Worm (Caenorhabditis elegans): ENCODE results near the gene R02F2.10.

The R02F2.10 gene

DNA sequence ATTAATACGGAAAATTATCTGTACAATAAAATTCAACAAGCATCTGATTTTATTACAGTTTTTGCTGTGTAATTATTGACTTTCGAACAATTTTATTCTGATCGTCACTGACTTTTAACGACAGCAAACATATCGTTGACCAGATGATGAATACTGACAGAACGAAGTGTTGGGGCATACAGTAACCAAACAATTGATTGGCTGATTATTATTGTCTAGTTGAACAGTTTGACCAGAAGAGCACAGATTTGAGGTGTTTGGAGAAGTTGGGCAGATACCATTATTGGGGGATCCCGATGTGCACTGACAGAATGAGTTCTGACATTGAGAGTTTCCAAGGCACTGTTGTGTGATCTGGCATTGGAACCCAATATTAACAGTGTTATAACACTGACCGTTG, 28.8 kb downstream of the R02F2.10 start:
- no peak for TF ChIP-seq sma-9 (GFP tag; optimal IDR thresholded peaks at IDR 0.05)
- no peak for TF ChIP-seq sma-9 (tag; optimal IDR thresholded peaks at IDR 0.05)
- TF ChIP-seq nhr-21 (tag; optimal IDR thresholded peaks at IDR 0.05): no peak
- no peak for TF ChIP-seq lin-13 (GFP tag; optimal IDR thresholded peaks at IDR 0.05)
- no peak for TF ChIP-seq elt-1 (tag; optimal IDR thresholded peaks at IDR 0.05)
- no peak for TF ChIP-seq mab-5 (tag; optimal IDR thresholded peaks at IDR 0.05)
- TF ChIP-seq ceh-16 (tag; optimal IDR thresholded peaks at IDR 0.05): no peak
- TF ChIP-seq R02D3.7 (tag; optimal IDR thresholded peaks at IDR 0.05): no peak
- TF ChIP-seq F13H6.1 (tag; optimal IDR thresholded peaks at IDR 0.05): no peak
- no peak for TF ChIP-seq fos-1 (tag; optimal IDR thresholded peaks at IDR 0.05)
- no peak for TF ChIP-seq crh-2 (tag; optimal IDR thresholded peaks at IDR 0.05)
- no peak for TF ChIP-seq sem-4 (tag; optimal IDR thresholded peaks at IDR 0.05)
- TF ChIP-seq nhr-11 (tag; optimal IDR thresholded peaks at IDR 0.05): no peak
- no peak for TF ChIP-seq nhr-129 (tag; optimal IDR thresholded peaks at IDR 0.05)
- no peak for TF ChIP-seq unc-62 (GFP tag; optimal IDR thresholded peaks at IDR 0.05)
- TF ChIP-seq ama-1 (optimal IDR thresholded peaks at IDR 0.05): no peak
- TF ChIP-seq unc-39 (tag; optimal IDR thresholded peaks at IDR 0.05): no peak
- TF ChIP-seq C34F6.9 (tag; optimal IDR thresholded peaks at IDR 0.05): no peak

DNA sequence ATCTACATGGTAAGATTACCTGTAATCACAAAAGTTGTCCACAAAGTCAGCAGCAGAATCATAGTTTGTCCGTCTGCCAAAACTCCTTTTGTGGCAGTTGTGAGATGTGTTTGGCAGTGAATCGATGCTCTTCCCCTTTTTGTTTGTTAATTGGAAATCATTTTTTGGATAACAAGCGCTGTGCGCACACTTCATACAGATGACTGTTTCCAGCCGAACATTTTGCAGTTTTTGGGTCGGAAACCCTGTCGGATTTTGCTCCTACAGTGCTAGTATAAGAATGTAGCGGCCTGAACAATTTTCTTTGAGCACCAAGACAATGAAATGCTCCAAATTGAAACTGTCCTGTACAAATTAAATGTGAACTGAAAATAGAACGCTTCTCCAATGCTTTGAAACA, 30.6 kb downstream of the R02F2.10 start, which contains the start of gene D1044.7:
TSS of gene D1044.7 (minus strand) at position 101 of the 400 bp plus-strand sequence.
- TF ChIP-seq aly-2 (tag; optimal IDR thresholded peaks at IDR 0.05) (no peak), mbf-1 (tag; optimal IDR thresholded peaks at IDR 0.05) (no peak), zag-1 (tag; optimal IDR thresholded peaks at IDR 0.05) (no peak), nhr-6 (tag; optimal IDR thresholded peaks at IDR 0.05) (no peak), C34F6.9 (tag; optimal IDR thresholded peaks at IDR 0.05) (no peak), nhr-11 (tag; optimal IDR thresholded peaks at IDR 0.05) (no peak), sem-4 (tag; optimal IDR thresholded peaks at IDR 0.05) (no peak), snpc-4 (tag; optimal IDR thresholded peaks at IDR 0.05) (no peak), lin-11 (tag; optimal IDR thresholded peaks at IDR 0.05) (no peak)

DNA sequence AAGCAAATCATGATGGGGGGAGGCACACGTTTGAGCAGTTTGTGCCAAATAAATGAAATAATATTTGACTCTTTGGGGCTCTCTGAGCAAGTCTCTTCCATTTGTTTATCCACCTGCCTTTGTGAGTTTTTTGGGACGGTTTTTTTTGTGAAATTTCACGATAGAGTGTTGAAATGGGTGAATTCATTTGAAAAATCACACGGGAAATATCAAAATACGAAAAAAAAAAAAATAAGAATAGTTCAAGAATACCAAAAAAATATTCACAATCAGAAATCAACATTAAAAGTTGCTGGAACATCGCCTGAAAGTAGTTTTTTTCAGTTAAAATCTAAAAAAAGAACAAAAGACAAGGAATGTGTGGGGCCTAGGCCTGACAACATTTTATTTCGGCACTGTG, 34.4 kb downstream of the R02F2.10 start, which contains the start of gene pqn-25:
TSS of gene pqn-25 (minus strand) at position 101 of the 400 bp plus-strand sequence.
- TF ChIP-seq nhr-23 (tag; optimal IDR thresholded peaks at IDR 0.05) (no peak), gmeb-1 (tag; optimal IDR thresholded peaks at IDR 0.05) (no peak), ama-1 (optimal IDR thresholded peaks at IDR 0.05) (no peak), sem-4 (tag; optimal IDR thresholded peaks at IDR 0.05) (no peak), nhr-237 (tag; optimal IDR thresholded peaks at IDR 0.05) (no peak), ztf-4 (tag; optimal IDR thresholded peaks at IDR 0.05) (no peak), mdl-1 (tag; optimal IDR thresholded peaks at IDR 0.05) (no peak), elt-3 (tag; optimal IDR thresholded peaks at IDR 0.05) (no peak), sma-9 (GFP tag; optimal IDR thresholded peaks at IDR 0.05) (no peak), sma-9 (tag; optimal IDR thresholded peaks at IDR 0.05) (no peak)

DNA sequence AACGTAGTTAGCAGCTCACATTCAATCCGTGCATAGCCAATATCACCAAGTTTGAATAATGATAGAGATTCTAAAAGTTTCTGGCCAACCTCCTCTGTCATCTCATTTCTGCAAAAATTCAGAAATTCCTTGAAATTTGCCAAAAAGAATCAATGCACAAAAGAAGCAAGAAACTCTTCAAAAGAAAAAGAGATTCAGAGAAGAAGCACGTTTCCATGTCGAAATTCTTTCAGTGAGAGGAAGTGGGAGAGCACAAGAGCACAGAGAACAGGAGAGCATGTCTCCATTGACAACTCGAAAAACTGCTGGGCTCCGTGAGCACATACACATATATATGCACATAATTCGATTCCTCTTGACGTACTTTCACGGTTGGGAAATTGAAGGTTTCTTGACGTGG, 39.3 kb downstream of the R02F2.10 start, which contains the start of gene nekl-4:
TSS of gene nekl-4 (minus strand) at position 101 of the 400 bp plus-strand sequence.
- no peak for TF ChIP-seq lin-13 (GFP tag; optimal IDR thresholded peaks at IDR 0.05)
- no peak for TF ChIP-seq crh-2 (tag; optimal IDR thresholded peaks at IDR 0.05)
- no peak for TF ChIP-seq C34F6.9 (tag; optimal IDR thresholded peaks at IDR 0.05)
- no peak for TF ChIP-seq blmp-1 (tag; optimal IDR thresholded peaks at IDR 0.05; ENCODE audit: insufficient read depth)
- TF ChIP-seq ZK546.5 (tag; optimal IDR thresholded peaks at IDR 0.05): no peak

DNA sequence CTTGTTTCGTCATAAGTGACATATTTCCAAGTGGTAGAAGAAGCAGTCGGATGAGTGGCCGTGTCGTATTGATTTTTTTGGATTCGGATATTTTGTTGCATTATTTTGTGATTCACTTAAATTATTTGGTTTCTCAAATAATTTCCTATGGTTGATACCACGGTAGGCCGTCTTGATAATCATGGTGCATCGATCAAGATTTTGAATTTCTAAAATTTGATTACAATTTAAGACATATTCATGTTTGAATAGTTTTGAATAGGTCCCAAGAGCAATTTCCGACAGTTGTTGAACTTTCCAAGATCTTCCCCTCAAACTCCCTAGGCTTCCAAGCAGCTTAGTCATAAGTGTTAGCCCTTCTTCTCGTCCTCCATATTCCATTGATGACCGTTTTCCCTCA, 43.8 kb downstream of the R02F2.10 start, which contains the start of gene D1044.4:
TSS of gene D1044.4 (minus strand) at position 101 of the 400 bp plus-strand sequence.
- TF ChIP-seq snpc-4 (tag; optimal IDR thresholded peaks at IDR 0.05) (no peak), ceh-16 (tag; optimal IDR thresholded peaks at IDR 0.05) (no peak), ztf-1 (GFP tag; conservative IDR thresholded peaks at IDR 0.05) (no peak), ZK546.5 (tag; optimal IDR thresholded peaks at IDR 0.05) (no peak), alr-1 (tag; optimal IDR thresholded peaks at IDR 0.05) (no peak), elt-3 (tag; optimal IDR thresholded peaks at IDR 0.05) (no peak), nhr-237 (tag; optimal IDR thresholded peaks at IDR 0.05) (no peak), lsy-2 (tag; optimal IDR thresholded peaks at IDR 0.05) (no peak), nhr-10 (tag; optimal IDR thresholded peaks at IDR 0.05) (no peak), zag-1 (tag; optimal IDR thresholded peaks at IDR 0.05) (no peak)

Measured in whole organism, L2 larva.